Worm (Caenorhabditis elegans) whole organism, late embryonic: Measurements from ENCODE around the gene F39G3.3.
A peak's percentile ranks its signal among the peaks of the same experiment; 100 is the strongest.

Experiments
- K02D7.2 ChIP-seq: sonication (generic microtip); optimal IDR thresholded peaks from 2 replicates; lab custom pipeline; 2017; ENCODE audit warnings: mild to moderate bottlenecking, missing genetic modification characterization, missing compliant biosample characterization
- ama-1 ChIP-seq: fragments of 150-350 bp; optimal IDR thresholded peaks from 2 replicates; lab custom pipeline; 2014
- ceh-19 ChIP-seq: fragments of 200-800 bp; sonication (Bioruptor generic); optimal IDR thresholded peaks from 2 replicates; lab custom pipeline; 2018; ENCODE audit warnings: mild to moderate bottlenecking, missing genetic modification characterization, missing compliant biosample characterization
- ceh-2 ChIP-seq: sonication (generic microtip); optimal IDR thresholded peaks from 2 replicates; lab custom pipeline; 2016; ENCODE audit warnings: missing genotype, missing genetic modification characterization, missing compliant biosample characterization
- ceh-22 ChIP-seq: sonication (generic microtip); optimal IDR thresholded peaks from 2 replicates; lab custom pipeline; 2017; ENCODE audit warnings: missing biosample characterization, missing genetic modification characterization
- ceh-48 ChIP-seq: sonication (generic microtip); optimal IDR thresholded peaks from 2 replicates; lab custom pipeline; 2016; ENCODE audit warnings: missing genetic modification characterization, inconsistent platforms, missing compliant biosample characterization
- dmd-4 ChIP-seq: sonication (generic microtip); optimal IDR thresholded peaks from 2 replicates; lab custom pipeline; 2016; ENCODE audit warnings: borderline replicate concordance, missing genetic modification characterization, missing compliant biosample characterization
- elt-2 ChIP-seq: sonication (generic microtip); optimal IDR thresholded peaks from 2 replicates; lab custom pipeline; 2016; ENCODE audit warnings: missing genetic modification reagents, missing genetic modification characterization, missing compliant biosample characterization
- fkh-10 ChIP-seq: fragments of 150-350 bp; optimal IDR thresholded peaks from 2 replicates; lab custom pipeline; 2014; ENCODE audit warnings: missing biosample characterization, missing genetic modification reagents, missing genetic modification characterization
- nhr-11 ChIP-seq: fragments of 150-350 bp; optimal IDR thresholded peaks from 2 replicates; lab custom pipeline; 2014; ENCODE audit warnings: missing biosample characterization, missing genetic modification characterization
- pat-9 ChIP-seq: fragments of 200-800 bp; sonication (Bioruptor generic); optimal IDR thresholded peaks from 2 replicates; lab custom pipeline; 2018; ENCODE audit warnings: mild to moderate bottlenecking, missing genetic modification characterization, moderate library complexity, missing compliant biosample characterization
- tbx-7 ChIP-seq: sonication (generic microtip); optimal IDR thresholded peaks from 2 replicates; lab custom pipeline; 2016; ENCODE audit warnings: missing genotype, missing genetic modification characterization, missing compliant biosample characterization
- zip-5 ChIP-seq: sonication (generic microtip); optimal IDR thresholded peaks from 2 replicates; lab custom pipeline; 2016; ENCODE audit warnings: missing genetic modification characterization, missing compliant biosample characterization

ce11 chrV:4737727-4738126 is 6.0 kb downstream of the F39G3.3 start, which contains the start of gene F39G3.2:
- TF ChIP-seq nhr-11 (tag; lab: Kevin White, UChicago) (no peak), ama-1 (no peak), ceh-48 (tag; lab: Kevin White, UChicago) (no peak), dmd-4 (no peak), fkh-10 (GFP tag; lab: Kevin White, UChicago) (no peak), tbx-7 (tag; lab: Kevin White, UChicago) (no peak), ceh-2 (no peak), zip-5 (tag; lab: Kevin White, UChicago) (no peak), pat-9 (tag; lab: Kevin White, UChicago) (no peak), ceh-19 (GFP tag; lab: Kevin White, UChicago) (no peak), K02D7.2 (no peak), elt-2 (tag; lab: Kevin White, UChicago) (peak; percentile 98), ceh-22 (tag; lab: Kevin White, UChicago) (no peak)
